Worm (Caenorhabditis elegans) whole organism, early embryonic: ENCODE measurements around the gene ZK353.9.

Source experiments
- B0310.2 ChIP-seq: sonication (generic microtip); optimal IDR thresholded peaks from 2 replicates; lab custom pipeline; 2016; ENCODE audit warnings: mild to moderate bottlenecking, missing genetic modification characterization, missing compliant biosample characterization
- ama-1 ChIP-seq: fragments of 150-350 bp; optimal IDR thresholded peaks from 2 replicates; lab custom pipeline; 2014
- ets-7 ChIP-seq: sonication (generic microtip); optimal IDR thresholded peaks from 2 replicates; lab custom pipeline; 2016; ENCODE audit warnings: missing genotype, missing genetic modification characterization, missing compliant biosample characterization
- hmbx-1 ChIP-seq: sonication (generic microtip); optimal IDR thresholded peaks from 2 replicates; lab custom pipeline; 2016; ENCODE audit warnings: mild to moderate bottlenecking, missing genetic modification characterization, missing compliant biosample characterization
- pes-1 ChIP-seq: fragments of 200-800 bp; sonication (Bioruptor generic); IDR thresholded peaks from 2 replicates; pipeline ENCODE4 v1.3.6; 2022; ENCODE audit warnings: missing genetic modification reagents, missing genetic modification characterization, missing compliant biosample characterization
- scrt-1 ChIP-seq: fragments of 200-800 bp; sonication (Bioruptor generic); IDR thresholded peaks from 2 replicates; pipeline ENCODE4 v1.3.6; 2022; ENCODE audit warnings: missing genetic modification characterization, missing compliant biosample characterization
- sea-1 ChIP-seq: fragments of 200-800 bp; sonication (Bioruptor generic); conservative IDR thresholded peaks from 2 replicates; pipeline ENCODE4 v1.3.6; 2022; ENCODE audit warnings: missing genetic modification characterization, missing compliant biosample characterization
- tbx-11 ChIP-seq: fragments of 200-800 bp; sonication (Bioruptor generic); IDR thresholded peaks from 2 replicates; pipeline ENCODE4 v1.3.6; 2022; ENCODE audit warnings: missing genetic modification characterization, missing compliant biosample characterization
- tbx-37 ChIP-seq: fragments of 200-800 bp; sonication (Bioruptor generic); conservative IDR thresholded peaks from 2 replicates; pipeline ENCODE4 v1.3.6; 2022; ENCODE audit warnings: missing genetic modification reagents, missing genetic modification characterization, missing compliant biosample characterization
- tra-4 ChIP-seq: sonication (generic microtip); optimal IDR thresholded peaks from 2 replicates; lab custom pipeline; 2017; ENCODE audit warnings: missing genetic modification characterization, missing compliant biosample characterization

- TF ChIP-seq scrt-1 (no peak), tra-4 (tag; lab: Kevin White, UChicago) (no peak), ama-1 (lab: Kevin White, UChicago) (no peak), pes-1 (no peak), sea-1 (GFP tag; lab: Robert Waterston, UW) (no peak), hmbx-1 (tag; lab: Kevin White, UChicago) (no peak), tbx-37 (no peak), tbx-11 (no peak), B0310.2 (tag; lab: Kevin White, UChicago) (no peak), ets-7 (tag; lab: Kevin White, UChicago) (no peak)
Observed at ce11 chrIII:8449160-8449807, 40.0 kb downstream of the ZK353.9 start, which contains the start of gene mrpl-32.
